Worm (Caenorhabditis elegans) whole organism, L2 larva: ENCODE data around the gene cal-7.

Experiments used
- C34F6.9 ChIP-seq: fragments of 150-350 bp; optimal IDR thresholded peaks from 2 replicates; lab custom pipeline; 2014; ENCODE audit warnings: missing biosample characterization, missing genetic modification characterization
- F13H6.1 ChIP-seq: sonication (generic microtip); optimal IDR thresholded peaks from 2 replicates; lab custom pipeline; 2016; ENCODE audit warnings: missing genetic modification characterization, missing compliant biosample characterization
- ZK546.5 ChIP-seq: sonication (generic microtip); optimal IDR thresholded peaks from 2 replicates; lab custom pipeline; 2017; ENCODE audit warnings: missing biosample characterization, missing genetic modification characterization
- ama-1 ChIP-seq: fragments of 150-350 bp; optimal IDR thresholded peaks from 2 replicates; lab custom pipeline; 2018; ENCODE audit warnings: inconsistent platforms
- fos-1 ChIP-seq: fragments of 150-350 bp; optimal IDR thresholded peaks from 2 replicates; lab custom pipeline; 2014; ENCODE audit warnings: missing biosample characterization, missing genetic modification characterization
- lin-13 ChIP-seq: fragments of 150-350 bp; optimal IDR thresholded peaks from 2 replicates; lab custom pipeline; 2014; ENCODE audit warnings: missing biosample characterization, missing genetic modification reagents, missing genetic modification characterization
- lin-39 ChIP-seq: fragments of 150-350 bp; optimal IDR thresholded peaks from 2 replicates; lab custom pipeline; 2014; ENCODE audit warnings: missing biosample characterization, missing genetic modification reagents, missing genetic modification characterization
- nhr-12 ChIP-seq: fragments of 150-350 bp; optimal IDR thresholded peaks from 2 replicates; lab custom pipeline; 2014; ENCODE audit warnings: missing biosample characterization, missing genetic modification characterization
- nhr-21 ChIP-seq: fragments of 150-350 bp; optimal IDR thresholded peaks from 2 replicates; lab custom pipeline; 2014; ENCODE audit warnings: missing biosample characterization, missing genetic modification characterization
- nhr-237 ChIP-seq: fragments of 150-350 bp; optimal IDR thresholded peaks from 2 replicates; lab custom pipeline; 2014; ENCODE audit warnings: missing biosample characterization, missing genetic modification characterization
- unc-62 ChIP-seq: fragments of 150-350 bp; optimal IDR thresholded peaks from 2 replicates; lab custom pipeline; 2014; ENCODE audit warnings: missing biosample characterization, missing genetic modification reagents, missing genetic modification characterization
- zag-1 ChIP-seq: fragments of 150-350 bp; optimal IDR thresholded peaks from 2 replicates; lab custom pipeline; 2014; ENCODE audit warnings: missing biosample characterization, missing genetic modification characterization
- ztf-4 ChIP-seq: fragments of 150-350 bp; optimal IDR thresholded peaks from 2 replicates; lab custom pipeline; 2014; ENCODE audit warnings: missing biosample characterization, missing genetic modification characterization

DNA sequence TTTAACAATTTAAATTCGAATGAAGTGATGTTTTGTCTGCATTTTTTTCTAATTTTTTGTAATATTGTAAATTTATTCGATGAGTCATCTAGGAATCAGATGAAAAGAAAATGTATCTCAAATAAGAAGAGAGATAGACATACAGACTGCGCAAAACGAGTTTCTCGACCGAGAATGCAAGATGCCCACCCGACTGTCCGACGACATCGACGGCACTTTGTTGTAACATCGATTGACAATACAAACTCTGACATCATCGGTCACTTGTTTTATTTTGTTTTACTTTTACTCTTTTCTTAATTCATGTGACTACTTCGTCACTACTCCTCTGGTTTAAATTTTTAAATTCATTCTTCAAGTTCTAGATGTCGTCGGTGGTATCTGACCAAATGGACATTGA, 7.0 kb downstream of the cal-7 start, which contains the start of gene sta-2:
- TF ChIP-seq fos-1 (tag; lab: Kevin White, UChicago) (peak; percentile 83), zag-1 (tag; lab: Kevin White, UChicago) (no peak), ama-1 (lab: Kevin White, UChicago) (no peak), unc-62 (GFP tag; lab: Kevin White, UChicago) (no peak), nhr-237 (tag; lab: Kevin White, UChicago) (no peak), ZK546.5 (tag; lab: Kevin White, UChicago) (no peak), lin-39 (no peak), F13H6.1 (tag; lab: Kevin White, UChicago) (no peak), ztf-4 (tag; lab: Kevin White, UChicago) (peak; percentile 36), C34F6.9 (tag; lab: Kevin White, UChicago) (no peak), nhr-21 (tag; lab: Kevin White, UChicago) (no peak), lin-13 (GFP tag; lab: Kevin White, UChicago) (no peak), nhr-12 (tag; lab: Kevin White, UChicago) (no peak)
